Fruit fly (Drosophila melanogaster) whole organism, wandering third instar larva: ENCODE results near the gene CG15535.

ENCODE experiments used
- Abd-B ChIP-seq: fragments of >200 bp; optimal IDR thresholded peaks from 2 replicates; lab custom pipeline; 2017; ENCODE audit warnings: missing biosample characterization, missing genetic modification characterization
- CG32264 ChIP-seq: fragments of 200-800 bp; sonication (Bioruptor generic); optimal IDR thresholded peaks from 2 replicates; lab custom pipeline; 2016; ENCODE audit warnings: missing biosample characterization, missing genetic modification characterization
- CG9705 ChIP-seq: fragments of 200-800 bp; sonication (Bioruptor generic); optimal IDR thresholded peaks from 2 replicates; lab custom pipeline; 2018; ENCODE audit warnings: missing biosample characterization, mild to moderate bottlenecking, missing genetic modification characterization
- CrebA ChIP-seq: fragments of 200-800 bp; sonication (Bioruptor generic); optimal IDR thresholded peaks from 2 replicates; lab custom pipeline; 2016; ENCODE audit warnings: missing biosample characterization, mild to moderate bottlenecking, missing genetic modification characterization, borderline replicate concordance
- Dfd ChIP-seq: fragments of >200 bp; optimal IDR thresholded peaks from 2 replicates; lab custom pipeline; 2017; ENCODE audit warnings: missing biosample characterization, missing genetic modification characterization
- Dif ChIP-seq: fragments of 200-275, 200-300 bp; sonication (Bioruptor generic); optimal IDR thresholded peaks from 2 replicates; lab custom pipeline; 2018; ENCODE audit warnings: missing biosample characterization, missing genetic modification characterization; ENCODE audit not compliant: partially characterized antibody
- GATAd ChIP-seq: sonication (Bioruptor generic); optimal IDR thresholded peaks from 2 replicates; lab custom pipeline; 2016; ENCODE audit warnings: missing biosample characterization, missing genetic modification characterization
- HLH106 ChIP-seq: fragments of 200-800 bp; optimal IDR thresholded peaks from 3 replicates; lab custom pipeline; 2019; ENCODE audit warnings: missing biosample characterization, mild to moderate bottlenecking, missing genetic modification characterization, moderate library complexity
- Hnf4 ChIP-seq: fragments of 200-800 bp; sonication (Bioruptor generic); optimal IDR thresholded peaks from 2 replicates; lab custom pipeline; 2016; ENCODE audit warnings: missing biosample characterization, mild to moderate bottlenecking, missing genetic modification characterization
- Hr78 ChIP-seq: fragments of >200 bp; optimal IDR thresholded peaks from 2 replicates; lab custom pipeline; 2017; ENCODE audit warnings: missing biosample characterization, missing genetic modification characterization
- Hr83 ChIP-seq: fragments of 200-300 bp; sonication (Bioruptor generic); optimal IDR thresholded peaks from 2 replicates; lab custom pipeline; 2016; ENCODE audit warnings: missing biosample characterization, mild to moderate bottlenecking, missing genetic modification characterization, moderate library complexity; ENCODE audit not compliant: poor library complexity, severe bottlenecking
- Jra ChIP-seq: sonication (Bioruptor generic); optimal IDR thresholded peaks from 2 replicates; lab custom pipeline; 2016; ENCODE audit warnings: missing biosample characterization, missing genetic modification characterization
- Mio ChIP-seq: sonication (Bioruptor generic); optimal IDR thresholded peaks from 2 replicates; lab custom pipeline; 2016; ENCODE audit warnings: missing biosample characterization, missing genetic modification characterization
- Myc ChIP-seq: fragments of >200 bp; optimal IDR thresholded peaks from 2 replicates; lab custom pipeline; 2017
- N ChIP-seq: fragments of >200 bp; optimal IDR thresholded peaks from 2 replicates; lab custom pipeline; 2018; ENCODE audit warnings: missing biosample characterization, missing external identifiers, missing genetic modification characterization
- OdsH ChIP-seq: fragments of 200-800 bp; sonication (Bioruptor generic); optimal IDR thresholded peaks from 2 replicates; lab custom pipeline; 2016; ENCODE audit warnings: missing biosample characterization, mild to moderate bottlenecking, missing genetic modification characterization
- Rel ChIP-seq, 2 experiments: fragments of 200-800 bp; sonication (Bioruptor generic) in 1 of 2; optimal IDR thresholded peaks; 2 replicates in 1 of 2; 3 replicates in 1 of 2; lab custom pipeline; 2016 to 2019; ENCODE audit warnings: mild to moderate bottlenecking in 2 of 2, missing biosample characterization in 2 of 2, missing genetic modification characterization in 2 of 2, moderate library complexity in 1 of 2
- Sp1 ChIP-seq: fragments of 200-800 bp; sonication (Bioruptor generic); optimal IDR thresholded peaks from 3 replicates; lab custom pipeline; 2019; ENCODE audit warnings: missing biosample characterization, mild to moderate bottlenecking, missing genetic modification characterization, moderate library complexity
- Vsx2 ChIP-seq: fragments of 200-300, 225-300 bp; sonication (Bioruptor generic); optimal IDR thresholded peaks from 2 replicates; lab custom pipeline; 2018; ENCODE audit warnings: missing biosample characterization, missing genetic modification characterization; ENCODE audit not compliant: partially characterized antibody
- br ChIP-seq: fragments of 200-800 bp; sonication (Bioruptor generic); optimal IDR thresholded peaks from 2 replicates; lab custom pipeline; 2016; ENCODE audit warnings: missing biosample characterization, missing genetic modification characterization
- brk ChIP-seq: fragments of 200-800 bp; sonication (Bioruptor generic); optimal IDR thresholded peaks from 2 replicates; lab custom pipeline; 2016; ENCODE audit warnings: missing biosample characterization, mild to moderate bottlenecking, missing genetic modification characterization
- dl ChIP-seq, 2 experiments: fragments of 175-275, 200-275 bp in 1 of 2; fragments of 200-275 bp in 1 of 2; sonication (Bioruptor generic); optimal IDR thresholded peaks; lab custom pipeline; 2018; ENCODE audit warnings: mild to moderate bottlenecking in 2 of 2, missing biosample characterization in 2 of 2, missing genetic modification characterization in 2 of 2, moderate library complexity in 2 of 2; ENCODE audit not compliant: partially characterized antibody in 2 of 2, insufficient read depth in 1 of 2
- dmrt93B ChIP-seq: fragments of 200-800 bp; sonication (Bioruptor generic); optimal IDR thresholded peaks from 2 replicates; lab custom pipeline; 2018; ENCODE audit warnings: missing biosample characterization, mild to moderate bottlenecking, missing genetic modification characterization
- dsf ChIP-seq: sonication (Bioruptor generic); optimal IDR thresholded peaks from 2 replicates; lab custom pipeline; 2016; ENCODE audit warnings: missing biosample characterization, missing genetic modification characterization, borderline replicate concordance
- ey ChIP-seq: fragments of 200-800 bp; sonication (Bioruptor generic); optimal IDR thresholded peaks from 2 replicates; lab custom pipeline; 2016; ENCODE audit warnings: missing biosample characterization, missing genetic modification characterization
- foxo ChIP-seq, 2 experiments: fragments of 200-800 bp; sonication (Bioruptor generic); optimal IDR thresholded peaks; 2 replicates in 1 of 2; 3 replicates in 1 of 2; lab custom pipeline; 2016 to 2017; ENCODE audit warnings: missing biosample characterization in 2 of 2, missing genetic modification characterization in 2 of 2
- fru ChIP-seq: fragments of 200-800 bp; sonication (Bioruptor generic); optimal IDR thresholded peaks from 3 replicates; lab custom pipeline; 2016; ENCODE audit warnings: missing biosample characterization, mild to moderate bottlenecking, missing genetic modification characterization
- h ChIP-seq: fragments of 200-800 bp; sonication (Bioruptor generic); optimal IDR thresholded peaks from 3 replicates; lab custom pipeline; 2016; ENCODE audit warnings: missing biosample characterization, mild to moderate bottlenecking, missing genetic modification characterization
- jim ChIP-seq: fragments of 175-275, 200-325 bp; sonication (Bioruptor generic); optimal IDR thresholded peaks from 2 replicates; lab custom pipeline; 2016; ENCODE audit warnings: missing biosample characterization, mild to moderate bottlenecking, missing genetic modification characterization
- lola ChIP-seq: fragments of >200 bp; optimal IDR thresholded peaks from 2 replicates; lab custom pipeline; 2017; ENCODE audit warnings: missing biosample characterization, missing genetic modification characterization
- pan ChIP-seq: fragments of >200 bp; optimal IDR thresholded peaks from 2 replicates; lab custom pipeline; 2017
- psq ChIP-seq: fragments of 200-800 bp; sonication (Bioruptor generic); optimal IDR thresholded peaks from 3 replicates; lab custom pipeline; 2017; ENCODE audit warnings: missing biosample characterization, mild to moderate bottlenecking, missing genetic modification characterization, moderate library complexity
- rgr ChIP-seq: fragments of 200-800 bp; sonication (Bioruptor generic); optimal IDR thresholded peaks from 3 replicates; lab custom pipeline; 2016; ENCODE audit warnings: missing biosample characterization, mild to moderate bottlenecking, missing genetic modification characterization
- sage ChIP-seq: fragments of 200-800 bp; sonication (Bioruptor generic); optimal IDR thresholded peaks from 2 replicates; lab custom pipeline; 2016; ENCODE audit warnings: missing biosample characterization, mild to moderate bottlenecking, missing genetic modification characterization
- sv ChIP-seq: fragments of 200-800 bp; sonication (Bioruptor generic); optimal IDR thresholded peaks from 3 replicates; lab custom pipeline; 2016; ENCODE audit warnings: missing biosample characterization, missing genetic modification characterization
- tai ChIP-seq: sonication (Bioruptor generic); optimal IDR thresholded peaks from 2 replicates; lab custom pipeline; 2016; ENCODE audit warnings: missing biosample characterization, missing genetic modification characterization
- usp ChIP-seq: fragments of >200 bp; optimal IDR thresholded peaks from 2 replicates; lab custom pipeline; 2017; ENCODE audit warnings: missing biosample characterization, missing genetic modification characterization
- woc ChIP-seq: sonication (Bioruptor generic); optimal IDR thresholded peaks from 2 replicates; lab custom pipeline; 2016; ENCODE audit warnings: missing biosample characterization, mild to moderate bottlenecking, missing genetic modification characterization

CG15535 gene

dm6 chr3R:30450224-30450623 lies 26.5 kb upstream of the CG15535 start:
- TF ChIP-seq HLH106 (tag; lab: Kevin White, UChicago) (peak; percentile 40), Dif (peak; percentile 98), Sp1 (GFP tag; lab: Kevin White, UChicago) (peak; percentile 66), rgr (GFP tag; lab: Kevin White, UChicago) (peak; percentile 95), Abd-B (no peak), pan (lab: Kevin White, UChicago) (no peak), br (GFP tag; lab: Kevin White, UChicago) (peak; percentile 83), Hr83 (GFP tag; lab: Kevin White, UChicago) (peak; percentile 100), Hnf4 (peak; percentile 98), dsf (GFP tag; lab: Kevin White, UChicago) (peak; percentile 95), GATAd (GFP tag; lab: Kevin White, UChicago) (peak; percentile 98), woc (GFP tag; lab: Kevin White, UChicago) (no peak), Myc (lab: Kevin White, UChicago) (no peak), Dfd (GFP tag; lab: Kevin White, UChicago) (no peak), lola (GFP tag; lab: Kevin White, UChicago) (no peak), Mio (GFP tag; lab: Kevin White, UChicago) (peak; percentile 73), Rel (GFP tag; optimal IDR thresholded peaks at IDR 0.05; lab: Kevin White, UChicago) (peak; percentile 53), Rel (tag; optimal IDR thresholded peaks at IDR 0.05; lab: Kevin White, UChicago) (peak; percentile 19), ey (peak; percentile 47), dmrt93B (GFP tag; lab: Kevin White, UChicago) (peak; percentile 50), jim (GFP tag; lab: Kevin White, UChicago) (peak; percentile 99), sv (GFP tag; lab: Kevin White, UChicago) (peak; percentile 63), Vsx2 (GFP tag; lab: Kevin White, UChicago) (peak; percentile 98), psq (GFP tag; lab: Kevin White, UChicago) (peak; percentile 80), CrebA (peak; percentile 90), foxo (GFP tag; optimal IDR thresholded peaks at IDR 0.05; lab: Kevin White, UChicago) (peak in 1 of 2 experiments; percentile 31), OdsH (GFP tag; lab: Kevin White, UChicago) (peak; percentile 88), usp (GFP tag; lab: Kevin White, UChicago) (no peak), brk (GFP tag; lab: Kevin White, UChicago) (peak; percentile 96), Jra (GFP tag; lab: Kevin White, UChicago) (peak; percentile 99), h (peak; percentile 95), sage (GFP tag; lab: Kevin White, UChicago) (peak; percentile 93), tai (GFP tag; lab: Kevin White, UChicago) (peak; percentile 98), CG32264 (GFP tag; lab: Kevin White, UChicago) (no peak), fru (peak; percentile 84), CG9705 (GFP tag; lab: Kevin White, UChicago) (peak; percentile 29), N (GFP tag; lab: Kevin White, UChicago) (no peak), Hr78 (GFP tag; lab: Kevin White, UChicago) (no peak), dl (GFP tag; optimal IDR thresholded peaks at IDR 0.05; lab: Kevin White, UChicago; ENCODE audit: insufficient read depth in 1 of 2, partially characterized antibody in 2 of 2) (peak; percentile 95 to 97)

dm6 chr3R:30449446-30449845 lies 25.7 kb upstream of the CG15535 start:
- TF ChIP-seq brk (GFP tag; lab: Kevin White, UChicago) = no peak
- TF ChIP-seq CrebA = peak; percentile 22

dm6 chr3R:30444946-30445345 lies 21.2 kb upstream of the CG15535 start, which contains the start of gene Osi23:
TSS of gene Osi23 (minus strand) at chr3R:30445046.
- no peak for TF ChIP-seq br (GFP tag; lab: Kevin White, UChicago)
- TF ChIP-seq CG32264 (GFP tag; lab: Kevin White, UChicago) = no peak
- no peak for TF ChIP-seq CrebA
